Worm (Caenorhabditis elegans) whole organism, L1 larva: ENCODE measurements around the gene T01D3.1.

Experiments
- ceh-8 ChIP-seq: fragments of 200-800 bp; sonication (Bioruptor generic); optimal IDR thresholded peaks from 2 replicates; lab custom pipeline; 2018; ENCODE audit warnings: mild to moderate bottlenecking, missing genetic modification characterization, moderate library complexity, missing compliant biosample characterization
- lin-13 ChIP-seq: fragments of 150-350 bp; optimal IDR thresholded peaks from 2 replicates; lab custom pipeline; 2014; ENCODE audit warnings: missing biosample characterization, missing genetic modification reagents, missing genetic modification characterization
- lin-39 ChIP-seq: fragments of 150-350 bp; optimal IDR thresholded peaks from 2 replicates; lab custom pipeline; 2014; ENCODE audit warnings: missing biosample characterization, missing genetic modification reagents, missing genetic modification characterization
- mef-2 ChIP-seq: fragments of 150-350 bp; optimal IDR thresholded peaks from 2 replicates; lab custom pipeline; 2014; ENCODE audit warnings: missing biosample characterization, missing genetic modification characterization
- zag-1 ChIP-seq: fragments of 150-350 bp; optimal IDR thresholded peaks from 2 replicates; lab custom pipeline; 2014; ENCODE audit warnings: missing biosample characterization, missing genetic modification characterization

- TF ChIP-seq ceh-8 (GFP tag; lab: Kevin White, UChicago) (peak; percentile 98), lin-13 (GFP tag; lab: Kevin White, UChicago) (no peak), lin-39 (tag; lab: Kevin White, UChicago) (no peak), zag-1 (tag; lab: Kevin White, UChicago) (no peak), mef-2 (tag; lab: Kevin White, UChicago) (no peak)
Measured at ce11 chrV:13645848-13646578, 43.7 kb upstream of the T01D3.1 start.
